Worm (Caenorhabditis elegans) whole organism, mixed stage, embryonic: ENCODE data around the gene F19H8.2.

Source experiments
- M03D4.4 ChIP-seq: sonication (generic microtip); optimal IDR thresholded peaks from 2 replicates; lab custom pipeline; 2017; ENCODE audit warnings: mild to moderate bottlenecking, missing genetic modification characterization, missing compliant biosample characterization
- bed-3 ChIP-seq: fragments of 200-800 bp; sonication (Bioruptor generic); optimal IDR thresholded peaks from 3 replicates; lab custom pipeline; 2018; ENCODE audit warnings: mild to moderate bottlenecking, missing genetic modification characterization, moderate library complexity, missing compliant biosample characterization
- blmp-1 ChIP-seq: fragments of 150-350 bp; optimal IDR thresholded peaks from 2 replicates; lab custom pipeline; 2014; ENCODE audit warnings: missing biosample characterization, missing genetic modification characterization
- ceh-83 ChIP-seq: fragments of 200-800 bp; sonication (Bioruptor generic); optimal IDR thresholded peaks from 2 replicates; lab custom pipeline; 2018; ENCODE audit warnings: mild to moderate bottlenecking, missing genetic modification characterization, missing compliant biosample characterization
- ces-1 ChIP-seq: fragments of 150-350 bp; optimal IDR thresholded peaks from 2 replicates; lab custom pipeline; 2014; ENCODE audit warnings: missing biosample characterization, missing genetic modification reagents, missing genetic modification characterization
- cnd-1 ChIP-seq: fragments of 200-800 bp; sonication (Bioruptor generic); optimal IDR thresholded peaks from 2 replicates; lab custom pipeline; 2018; ENCODE audit warnings: mild to moderate bottlenecking, missing genetic modification characterization, missing compliant biosample characterization
- drap-1 ChIP-seq: fragments of 200-800 bp; sonication (Bioruptor generic); optimal IDR thresholded peaks from 3 replicates; lab custom pipeline; 2018; ENCODE audit warnings: mild to moderate bottlenecking, missing genetic modification characterization, missing compliant biosample characterization
- elt-1 ChIP-seq: sonication (generic microtip); optimal IDR thresholded peaks from 2 replicates; lab custom pipeline; 2017; ENCODE audit warnings: missing genetic modification characterization, mild to moderate bottlenecking, missing compliant biosample characterization, antibody characterized with exemption, moderate library complexity, borderline replicate concordance; ENCODE audit not compliant: insufficient read depth
- elt-3 ChIP-seq: fragments of 150-350 bp; optimal IDR thresholded peaks from 2 replicates; lab custom pipeline; 2014; ENCODE audit warnings: missing biosample characterization, missing genetic modification characterization
- flh-1 ChIP-seq: fragments of 200-800 bp; sonication (Bioruptor generic); optimal IDR thresholded peaks from 2 replicates; lab custom pipeline; 2018; ENCODE audit warnings: mild to moderate bottlenecking, missing genetic modification characterization, moderate library complexity, missing compliant biosample characterization
- ham-2 ChIP-seq: fragments of 200-800 bp; sonication (Bioruptor generic); optimal IDR thresholded peaks from 2 replicates; lab custom pipeline; 2018; ENCODE audit warnings: mild to moderate bottlenecking, missing genetic modification characterization, missing compliant biosample characterization
- hlh-1 ChIP-seq: fragments of 150-350 bp; optimal IDR thresholded peaks from 2 replicates; lab custom pipeline; 2014; ENCODE audit warnings: missing biosample characterization, missing genetic modification reagents, missing genetic modification characterization
- lin-13 ChIP-seq: fragments of 150-350 bp; optimal IDR thresholded peaks from 2 replicates; lab custom pipeline; 2014; ENCODE audit warnings: missing biosample characterization, missing genetic modification characterization
- lin-32 ChIP-seq: fragments of 200-800 bp; sonication (Bioruptor generic); optimal IDR thresholded peaks from 2 replicates; lab custom pipeline; 2018; ENCODE audit warnings: mild to moderate bottlenecking, missing genetic modification characterization, missing compliant biosample characterization
- lsy-2 ChIP-seq: fragments of 150-350 bp; optimal IDR thresholded peaks from 2 replicates; lab custom pipeline; 2014; ENCODE audit warnings: missing biosample characterization, missing genetic modification characterization
- mab-5 ChIP-seq: fragments of 150-350 bp; optimal IDR thresholded peaks from 2 replicates; lab custom pipeline; 2014; ENCODE audit warnings: missing biosample characterization, missing genetic modification characterization
- mep-1 ChIP-seq: fragments of 150-350 bp; optimal IDR thresholded peaks from 2 replicates; lab custom pipeline; 2017; ENCODE audit warnings: missing biosample characterization, missing genetic modification reagents, missing genetic modification characterization, inconsistent platforms
- mls-2 ChIP-seq: sonication (generic microtip); optimal IDR thresholded peaks from 2 replicates; lab custom pipeline; 2016; ENCODE audit warnings: mild to moderate bottlenecking, missing genetic modification characterization, moderate library complexity, missing compliant biosample characterization
- nhr-12 ChIP-seq: fragments of 150-350 bp; optimal IDR thresholded peaks from 2 replicates; lab custom pipeline; 2014; ENCODE audit warnings: missing biosample characterization, missing genetic modification characterization
- nhr-2 ChIP-seq: fragments of 150-350 bp; optimal IDR thresholded peaks from 2 replicates; lab custom pipeline; 2014; ENCODE audit warnings: missing biosample characterization, missing genetic modification characterization
- nhr-237 ChIP-seq: fragments of 150-350 bp; optimal IDR thresholded peaks from 2 replicates; lab custom pipeline; 2014; ENCODE audit warnings: missing biosample characterization, missing genetic modification characterization
- nhr-28 ChIP-seq: fragments of 150-350 bp; optimal IDR thresholded peaks from 2 replicates; lab custom pipeline; 2014; ENCODE audit warnings: missing biosample characterization, missing genetic modification characterization
- nhr-76 ChIP-seq: sonication (generic microtip); optimal IDR thresholded peaks from 2 replicates; lab custom pipeline; 2017; ENCODE audit warnings: missing biosample characterization, missing genetic modification characterization
- pha-4 ChIP-seq: fragments of 150-350 bp; optimal IDR thresholded peaks from 2 replicates; lab custom pipeline; 2018; ENCODE audit warnings: missing biosample characterization, missing genetic modification reagents, missing genetic modification characterization
- sem-2 ChIP-seq: fragments of 200-800 bp; sonication (Bioruptor generic); optimal IDR thresholded peaks from 2 replicates; lab custom pipeline; 2018; ENCODE audit warnings: mild to moderate bottlenecking, missing genetic modification characterization, missing compliant biosample characterization
- snpc-4 ChIP-seq: fragments of 150-350 bp; optimal IDR thresholded peaks from 2 replicates; lab custom pipeline; 2014; ENCODE audit warnings: missing biosample characterization, missing genetic modification characterization
- sptf-1 ChIP-seq: sonication (generic microtip); optimal IDR thresholded peaks from 2 replicates; lab custom pipeline; 2017; ENCODE audit warnings: mild to moderate bottlenecking, missing genetic modification characterization, moderate library complexity, missing compliant biosample characterization
- tbx-8 ChIP-seq: fragments of 200-800 bp; sonication (Bioruptor generic); optimal IDR thresholded peaks from 2 replicates; lab custom pipeline; 2018; ENCODE audit warnings: mild to moderate bottlenecking, missing genetic modification characterization, moderate library complexity, missing compliant biosample characterization
- unc-120 ChIP-seq: sonication (generic microtip); optimal IDR thresholded peaks from 2 replicates; lab custom pipeline; 2017; ENCODE audit warnings: missing genetic modification characterization, missing compliant biosample characterization; ENCODE audit not compliant: poor library complexity, severe bottlenecking
- unc-39 ChIP-seq: fragments of 150-350 bp; optimal IDR thresholded peaks from 2 replicates; lab custom pipeline; 2014; ENCODE audit warnings: missing biosample characterization, missing genetic modification characterization
- unc-62 ChIP-seq: fragments of 150-350 bp; optimal IDR thresholded peaks from 2 replicates; lab custom pipeline; 2014; ENCODE audit warnings: missing biosample characterization, missing genetic modification reagents, missing genetic modification characterization
- zip-8 ChIP-seq: fragments of 150-350 bp; optimal IDR thresholded peaks from 2 replicates; lab custom pipeline; 2014; ENCODE audit warnings: missing biosample characterization, missing genetic modification characterization
- ztf-11 ChIP-seq: fragments of 150-350 bp; optimal IDR thresholded peaks from 2 replicates; lab custom pipeline; 2014; ENCODE audit warnings: missing biosample characterization, missing genetic modification characterization

The F19H8.2 gene

ce11 chrII:14615735-14616134 is 10.1 kb upstream of the F19H8.2 start, which contains the start of gene mltn-9:
mltn-9 (plus strand) TSS chrII:14616035.
- TF ChIP-seq flh-1 (GFP tag; lab: Kevin White, UChicago) (no peak), ceh-83 (GFP tag; lab: Kevin White, UChicago) (no peak), bed-3 (GFP tag; lab: Kevin White, UChicago) (no peak), snpc-4 (tag; lab: Kevin White, UChicago) (no peak), nhr-76 (no peak), mab-5 (tag; lab: Kevin White, UChicago) (no peak), sptf-1 (no peak), mep-1 (no peak), pha-4 (no peak), ham-2 (no peak), blmp-1 (tag; lab: Kevin White, UChicago) (no peak), sem-2 (no peak), elt-3 (no peak), ces-1 (GFP tag; lab: Kevin White, UChicago) (no peak), nhr-237 (tag; lab: Kevin White, UChicago) (no peak), lin-32 (GFP tag; lab: Kevin White, UChicago) (no peak), drap-1 (GFP tag; lab: Kevin White, UChicago) (no peak)

ce11 chrII:14611307-14611706 is 5.6 kb upstream of the F19H8.2 start:
- no peak for TF ChIP-seq hlh-1 (tag; lab: Kevin White, UChicago)
- peak; percentile 52 for TF ChIP-seq elt-1
- TF ChIP-seq nhr-12 (tag; lab: Kevin White, UChicago), result no peak
- no peak for TF ChIP-seq snpc-4 (tag; lab: Kevin White, UChicago)
- TF ChIP-seq nhr-2 (tag; lab: Kevin White, UChicago), result no peak
- TF ChIP-seq lin-13, result no peak
- no peak for TF ChIP-seq lsy-2 (tag; lab: Kevin White, UChicago)
- no peak for TF ChIP-seq tbx-8 (GFP tag; lab: Kevin White, UChicago)
- TF ChIP-seq unc-120 (tag; lab: Kevin White, UChicago), result no peak
- TF ChIP-seq ham-2, result peak; percentile 31

DNA sequence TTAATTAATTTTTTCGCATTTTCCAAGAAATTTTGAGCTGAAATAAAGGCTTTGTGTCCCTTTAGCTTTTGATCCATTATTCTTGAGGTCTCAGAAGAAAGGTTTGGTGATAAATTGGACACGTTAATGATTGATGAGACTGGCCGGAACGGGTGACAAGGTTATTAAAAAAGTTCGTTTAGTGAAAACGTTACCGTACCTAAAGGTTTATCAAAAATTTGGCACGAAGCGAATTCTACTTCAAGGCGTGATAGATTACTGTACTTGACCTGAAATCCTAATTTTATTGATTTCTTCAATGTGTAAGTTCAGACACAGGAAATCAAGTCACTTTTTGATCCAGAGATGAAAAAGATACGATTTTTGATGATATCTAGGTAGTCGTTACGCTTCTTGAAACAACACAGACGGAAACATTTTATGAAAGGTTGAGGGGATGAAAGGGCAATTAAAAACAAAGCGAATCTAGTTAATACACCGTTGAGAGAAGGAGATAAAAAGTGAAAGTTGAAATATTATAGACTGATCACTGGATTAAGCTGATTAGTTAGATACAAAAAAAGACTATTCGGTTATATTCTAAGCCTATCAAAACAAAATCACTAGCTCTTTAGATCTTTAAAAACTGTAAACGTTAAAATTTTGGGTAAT is 4.9 kb upstream of the F19H8.2 start:
- TF ChIP-seq zip-8 (tag; lab: Kevin White, UChicago) (no peak), ceh-83 (GFP tag; lab: Kevin White, UChicago) (no peak), mls-2 (tag; lab: Kevin White, UChicago) (no peak), bed-3 (GFP tag; lab: Kevin White, UChicago) (no peak), elt-1 (no peak), lsy-2 (tag; lab: Kevin White, UChicago) (no peak), nhr-76 (no peak), sptf-1 (no peak), flh-1 (GFP tag; lab: Kevin White, UChicago) (no peak), ces-1 (GFP tag; lab: Kevin White, UChicago) (no peak), mep-1 (no peak), unc-62 (no peak), lin-32 (GFP tag; lab: Kevin White, UChicago) (no peak), snpc-4 (tag; lab: Kevin White, UChicago) (no peak), ztf-11 (tag; lab: Kevin White, UChicago) (no peak), blmp-1 (tag; lab: Kevin White, UChicago) (no peak), nhr-2 (tag; lab: Kevin White, UChicago) (no peak)

- TF ChIP-seq nhr-237 (tag; lab: Kevin White, UChicago) (no peak), unc-62 (no peak), M03D4.4 (tag; lab: Kevin White, UChicago) (no peak), mep-1 (no peak), elt-3 (no peak), drap-1 (GFP tag; lab: Kevin White, UChicago) (no peak), hlh-1 (tag; lab: Kevin White, UChicago) (no peak), ham-2 (no peak), cnd-1 (tag; lab: Kevin White, UChicago) (no peak), nhr-28 (tag; lab: Kevin White, UChicago) (no peak), unc-39 (no peak), nhr-2 (tag; lab: Kevin White, UChicago) (no peak), unc-120 (tag; lab: Kevin White, UChicago) (no peak), lin-32 (GFP tag; lab: Kevin White, UChicago) (no peak), bed-3 (GFP tag; lab: Kevin White, UChicago) (no peak), pha-4 (no peak), nhr-12 (tag; lab: Kevin White, UChicago) (no peak), nhr-76 (no peak), ceh-83 (GFP tag; lab: Kevin White, UChicago) (no peak)
- TF ChIP-seq, all 35 proteins: peak for 0
Observed at ce11 chrII:14609297-14609937, 3.7 kb upstream of the F19H8.2 start.
